Worm (Caenorhabditis elegans): ENCODE measurements around the gene nhr-72.

nhr-72 gene

ce11 chrII:3850655-3851054 lies at the start of gene nhr-72:
TSS of gene nhr-72 (minus strand) at chrII:3850755.
- no peak for TF ChIP-seq lir-3 (tag; optimal IDR thresholded peaks at IDR 0.05)
- TF ChIP-seq lim-7 (GFP tag; IDR thresholded peaks at IDR 0.05): no peak
- no peak for TF ChIP-seq ceh-20 (GFP tag; IDR thresholded peaks at IDR 0.05)
- no peak for TF ChIP-seq nhr-25 (tag; optimal IDR thresholded peaks at IDR 0.05; ENCODE audit: borderline replicate concordance, insufficient read depth)
- TF ChIP-seq T26A8.4 (GFP tag; IDR thresholded peaks at IDR 0.05): no peak
- no peak for TF ChIP-seq zfp-2 (tag; optimal IDR thresholded peaks at IDR 0.05)
- TF ChIP-seq daf-16 (GFP tag; optimal IDR thresholded peaks at IDR 0.05): no peak
- TF ChIP-seq daf-16 (tag; optimal IDR thresholded peaks at IDR 0.05): no peak
- no peak for TF ChIP-seq mxl-2 (GFP tag; conservative IDR thresholded peaks at IDR 0.05)
- no peak for TF ChIP-seq ceh-32 (tag; optimal IDR thresholded peaks at IDR 0.05; ENCODE audit: poor library complexity)
- no peak for TF ChIP-seq F26F4.8 (GFP tag; conservative IDR thresholded peaks at IDR 0.05)

DNA sequence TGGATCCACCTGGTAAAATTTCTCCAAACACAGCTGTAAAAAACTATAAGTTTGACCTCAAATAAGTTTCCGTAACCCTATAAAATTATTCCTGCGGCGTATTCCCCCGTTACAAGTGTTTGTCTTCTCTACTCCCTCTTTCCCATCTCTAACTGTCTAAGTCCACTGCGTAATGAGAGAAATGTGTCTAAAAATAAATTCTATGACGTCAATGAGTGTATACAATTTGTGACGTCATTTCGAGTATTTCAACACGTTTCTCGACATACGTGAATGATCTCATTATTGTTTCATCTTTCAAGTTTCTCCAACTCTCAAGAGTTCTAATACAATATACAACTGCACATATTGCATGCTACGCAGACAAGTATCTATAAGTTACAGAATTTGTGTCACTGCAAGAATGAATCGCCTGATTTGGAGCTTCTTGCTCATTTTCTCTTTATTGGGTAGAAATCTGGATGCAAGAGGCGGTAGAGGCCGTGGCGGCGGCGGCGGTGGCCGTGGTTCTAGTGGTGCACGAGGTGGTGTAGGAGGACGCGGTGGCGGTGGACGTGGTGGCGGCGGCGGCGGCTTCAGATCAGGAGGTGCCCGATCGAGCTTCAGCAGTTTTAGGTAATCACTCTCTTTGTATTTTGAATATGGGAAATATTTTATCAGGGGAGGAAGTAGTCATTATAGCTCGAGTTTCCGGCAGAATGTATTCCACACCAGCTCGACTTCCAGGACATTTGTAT lies 47.4 kb upstream of the nhr-72 start, which contains the start of gene F53C3.6:
Gene F53C3.6 (plus strand): TSS at position 385 of the 737 bp plus-strand sequence.
- TF ChIP-seq sdz-12 (GFP tag; optimal IDR thresholded peaks at IDR 0.05) (no peak), unc-62 (GFP tag; optimal IDR thresholded peaks at IDR 0.05 in 1 of 2) (peak in 1 of 2 experiments; percentile 78), unc-62 (tag; optimal IDR thresholded peaks at IDR 0.05) (no peak), T20F7.1 (GFP tag; optimal IDR thresholded peaks at IDR 0.05) (no peak), attf-4 (tag; optimal IDR thresholded peaks at IDR 0.05) (no peak), nhr-76 (tag; optimal IDR thresholded peaks at IDR 0.05) (no peak), nhr-111 (GFP tag; optimal IDR thresholded peaks at IDR 0.05) (no peak), unc-130 (GFP tag; optimal IDR thresholded peaks at IDR 0.05) (no peak), ama-1 (optimal IDR thresholded peaks at IDR 0.05) (no peak), lin-15B (tag; optimal IDR thresholded peaks at IDR 0.05) (no peak), gei-8 (GFP tag; optimal IDR thresholded peaks at IDR 0.05) (no peak), ceh-62 (tag; optimal IDR thresholded peaks at IDR 0.05) (no peak), lin-1 (GFP tag; IDR thresholded peaks at IDR 0.05) (no peak), pha-4 (GFP tag; IDR thresholded peaks at IDR 0.05) (no peak), pha-4 (tag; optimal IDR thresholded peaks at IDR 0.05) (no peak), lin-13 (GFP tag; optimal IDR thresholded peaks at IDR 0.05) (peak; percentile 39), T26A8.4 (GFP tag; IDR thresholded peaks at IDR 0.05) (no peak), nhr-102 (tag; optimal IDR thresholded peaks at IDR 0.05) (no peak), Y75B8A.6 (GFP tag; IDR thresholded peaks at IDR 0.05) (no peak), ces-1 (GFP tag; optimal IDR thresholded peaks at IDR 0.05) (no peak), lsy-2 (tag; optimal IDR thresholded peaks at IDR 0.05) (peak in 1 of 2 experiments; percentile 76), Y48G9A.11 (GFP tag; IDR thresholded peaks at IDR 0.05) (no peak), dve-1 (tag; optimal IDR thresholded peaks at IDR 0.05; ENCODE audit: insufficient read depth) (no peak), egl-43 (GFP tag; IDR thresholded peaks at IDR 0.05) (no peak), rbr-2 (tag; optimal IDR thresholded peaks at IDR 0.05) (no peak), ceh-32 (tag; optimal IDR thresholded peaks at IDR 0.05; ENCODE audit: poor library complexity) (no peak), zip-2 (tag; optimal IDR thresholded peaks at IDR 0.05) (no peak), mes-2 (tag; optimal IDR thresholded peaks at IDR 0.05; ENCODE audit: poor library complexity, severe bottlenecking) (peak; percentile 38), dmd-8 (GFP tag; IDR thresholded peaks at IDR 0.05) (no peak), ZK546.5 (tag; optimal IDR thresholded peaks at IDR 0.05) (no peak), pqm-1 (tag; optimal IDR thresholded peaks at IDR 0.05) (no peak), daf-19 (GFP tag; conservative IDR thresholded peaks at IDR 0.05) (no peak), F49E8.2 (tag; optimal IDR thresholded peaks at IDR 0.05; ENCODE audit: borderline replicate concordance) (no peak), php-3 (GFP tag; IDR thresholded peaks at IDR 0.05) (no peak), ceh-82 (tag; optimal IDR thresholded peaks at IDR 0.05) (no peak), dpl-1 (GFP tag; optimal IDR thresholded peaks at IDR 0.05) (peak; percentile 21), snpc-4 (tag; optimal IDR thresholded peaks at IDR 0.05) (no peak), nhr-48 (tag; optimal IDR thresholded peaks at IDR 0.05) (peak; percentile 54), F10B5.3 (tag; optimal IDR thresholded peaks at IDR 0.05) (no peak), aha-1 (tag) (peak; percentile 98), daf-12 (tag; optimal IDR thresholded peaks at IDR 0.05) (no peak), lim-7 (GFP tag; IDR thresholded peaks at IDR 0.05) (no peak)
